Fruit fly (Drosophila melanogaster) whole organism, embryonic: Measurements from ENCODE around the gene Argk1.
A peak's percentile ranks its signal among the peaks of the same experiment; 100 is the strongest.

Experiments used
- Atf3 ChIP-seq: fragments of 200-800 bp; sonication (Bioruptor generic); optimal IDR thresholded peaks from 3 replicates; lab custom pipeline; 2016; ENCODE audit warnings: missing biosample characterization, missing genetic modification characterization
- CG10431 ChIP-seq: fragments of 200-800 bp; sonication (Bioruptor generic); optimal IDR thresholded peaks from 3 replicates; lab custom pipeline; 2018; ENCODE audit warnings: missing biosample characterization, mild to moderate bottlenecking, missing genetic modification characterization
- CG12219 ChIP-seq: fragments of 200-800 bp; sonication (Bioruptor generic); optimal IDR thresholded peaks from 3 replicates; lab custom pipeline; 2018; ENCODE audit warnings: missing biosample characterization, mild to moderate bottlenecking, missing genetic modification characterization
- CG12391 ChIP-seq: fragments of 200-800 bp; sonication (Bioruptor generic); optimal IDR thresholded peaks from 3 replicates; lab custom pipeline; 2018; ENCODE audit warnings: missing biosample characterization, mild to moderate bottlenecking, missing genetic modification characterization, moderate library complexity
- CG14441 ChIP-seq: fragments of 200-800 bp; sonication (Bioruptor generic); IDR thresholded peaks from 2 replicates; pipeline ENCODE4 v1.3.6; 2022; ENCODE audit warnings: missing biosample characterization, missing genetic modification characterization
- CG14667 ChIP-seq: fragments of 200-800 bp; sonication (Bioruptor generic); IDR thresholded peaks from 2 replicates; pipeline ENCODE4 v1.3.6; 2022; ENCODE audit warnings: missing biosample characterization, missing genetic modification characterization
- CG14965 ChIP-seq: fragments of 200-800 bp; sonication (Bioruptor generic); optimal IDR thresholded peaks from 2 replicates; lab custom pipeline; 2016; ENCODE audit warnings: missing biosample characterization, missing genetic modification characterization, borderline replicate concordance
- CG1602 ChIP-seq: fragments of 200-800 bp; sonication (Bioruptor generic); optimal IDR thresholded peaks from 3 replicates; lab custom pipeline; 2016; ENCODE audit warnings: missing biosample characterization, missing genetic modification characterization
- CG1647 ChIP-seq: fragments of 200-800 bp; sonication (Bioruptor generic); optimal IDR thresholded peaks from 3 replicates; lab custom pipeline; 2016; ENCODE audit warnings: missing biosample characterization, missing genetic modification characterization
- CG16779 ChIP-seq: fragments of 200-800 bp; sonication (Bioruptor generic); IDR thresholded peaks from 2 replicates; pipeline ENCODE4 v1.3.6; 2022; ENCODE audit warnings: missing biosample characterization, missing genetic modification characterization
- CG17612 ChIP-seq: fragments of 200-800 bp; sonication (Bioruptor generic); IDR thresholded peaks from 2 replicates; pipeline ENCODE4 v1.3.6; 2022; ENCODE audit warnings: missing biosample characterization, missing genetic modification characterization
- CG17802 ChIP-seq: fragments of 200-800 bp; sonication (Bioruptor generic); optimal IDR thresholded peaks from 2 replicates; lab custom pipeline; 2018; ENCODE audit warnings: missing biosample characterization, mild to moderate bottlenecking, missing genetic modification characterization, moderate library complexity
- CG17829 ChIP-seq: fragments of 200-800 bp; optimal IDR thresholded peaks from 2 replicates; lab custom pipeline; 2019; ENCODE audit warnings: missing biosample characterization, mild to moderate bottlenecking, missing genetic modification characterization, moderate library complexity
- CG18599 ChIP-seq: fragments of 200-800 bp; sonication (Bioruptor generic); optimal IDR thresholded peaks from 3 replicates; lab custom pipeline; 2017; ENCODE audit warnings: missing biosample characterization, missing genetic modification characterization, mild to moderate bottlenecking, moderate library complexity, missing genetic modification reagents
- CG30403 ChIP-seq: fragments of 200-800 bp; sonication (Bioruptor generic); optimal IDR thresholded peaks from 3 replicates; lab custom pipeline; 2016; ENCODE audit warnings: missing biosample characterization, missing genetic modification characterization
- CG33557 ChIP-seq: fragments of 200-800 bp; sonication (Bioruptor generic); optimal IDR thresholded peaks from 2 replicates; lab custom pipeline; 2019; ENCODE audit warnings: missing biosample characterization, mild to moderate bottlenecking, missing genetic modification characterization, moderate library complexity
- CG4424 ChIP-seq: fragments of 200-800 bp; sonication (Bioruptor generic); optimal IDR thresholded peaks from 3 replicates; lab custom pipeline; 2016; ENCODE audit warnings: missing biosample characterization, missing genetic modification characterization
- CG6683 ChIP-seq: fragments of 200-800 bp; sonication (Bioruptor generic); optimal IDR thresholded peaks from 2 replicates; lab custom pipeline; 2017; ENCODE audit warnings: missing biosample characterization, mild to moderate bottlenecking, missing genetic modification characterization, missing genetic modification reagents
- CG6791 ChIP-seq: fragments of 200-800 bp; sonication (Bioruptor generic); IDR thresholded peaks from 3 replicates; pipeline ENCODE4 v1.3.6; 2022; ENCODE audit warnings: missing biosample characterization, missing genetic modification characterization; ENCODE audit not compliant: partially characterized antibody
- CG7786 ChIP-seq: fragments of 200-800 bp; sonication (Bioruptor generic); optimal IDR thresholded peaks from 2 replicates; lab custom pipeline; 2016; ENCODE audit warnings: missing biosample characterization, missing genetic modification characterization
- CG7839 ChIP-seq: fragments of 200-800 bp; sonication (Bioruptor generic); optimal IDR thresholded peaks from 3 replicates; lab custom pipeline; 2018; ENCODE audit warnings: missing biosample characterization, mild to moderate bottlenecking, missing genetic modification characterization, moderate library complexity
- CG8290 ChIP-seq, 3 experiments: fragments of 200-800 bp; sonication (Bioruptor generic); optimal IDR thresholded peaks; 2 replicates each; lab custom pipeline; 2016 to 2019; ENCODE audit warnings: missing biosample characterization in 3 of 3, missing genetic modification characterization in 3 of 3, mild to moderate bottlenecking in 2 of 3, moderate library complexity in 1 of 3
- CG8765 ChIP-seq: fragments of 200-800 bp; sonication (Bioruptor generic); IDR thresholded peaks from 2 replicates; pipeline ENCODE4 v1.3.6; 2022; ENCODE audit warnings: missing biosample characterization, missing genetic modification characterization
- CG8944 ChIP-seq: fragments of 200-800 bp; sonication (Bioruptor generic); optimal IDR thresholded peaks from 3 replicates; lab custom pipeline; 2016; ENCODE audit warnings: missing biosample characterization, missing genetic modification characterization
- Camta ChIP-seq: fragments of 200-800 bp; sonication (Bioruptor generic); optimal IDR thresholded peaks from 2 replicates; lab custom pipeline; 2016; ENCODE audit warnings: missing biosample characterization, missing genetic modification characterization
- CkIIα-i1 ChIP-seq: fragments of 200-800 bp; sonication (Bioruptor generic); IDR thresholded peaks from 2 replicates; pipeline ENCODE4 v1.3.6; 2022; ENCODE audit warnings: missing biosample characterization, missing genetic modification characterization
- Dfd ChIP-seq, 2 experiments: fragments of >200 bp; optimal IDR thresholded peaks; 2 replicates each; lab custom pipeline; 2017; ENCODE audit warnings: missing biosample characterization in 2 of 2, missing genetic modification characterization in 2 of 2
- Gsc ChIP-seq: fragments of 200-800 bp; sonication (Bioruptor generic); IDR thresholded peaks from 2 replicates; pipeline ENCODE4 v1.3.6; 2022; ENCODE audit warnings: missing biosample characterization, missing genetic modification characterization
- HLH54F ChIP-seq: fragments of 200-800 bp; sonication (Bioruptor generic); optimal IDR thresholded peaks from 3 replicates; lab custom pipeline; 2016; ENCODE audit warnings: missing biosample characterization, missing genetic modification characterization
- Hey ChIP-seq: fragments of 200-800 bp; sonication (Bioruptor generic); optimal IDR thresholded peaks from 3 replicates; lab custom pipeline; 2018; ENCODE audit warnings: missing biosample characterization, mild to moderate bottlenecking, missing genetic modification characterization
- MESR4 ChIP-seq: fragments of 200-800 bp; sonication (Bioruptor generic); optimal IDR thresholded peaks from 2 replicates; lab custom pipeline; 2018; ENCODE audit warnings: missing biosample characterization, mild to moderate bottlenecking, missing genetic modification characterization, moderate library complexity
- Max ChIP-seq: fragments of 200-800 bp; sonication (Bioruptor generic); optimal IDR thresholded peaks from 2 replicates; lab custom pipeline; 2016; ENCODE audit warnings: missing biosample characterization, mild to moderate bottlenecking, missing genetic modification characterization
- Neu2 ChIP-seq: fragments of 200-800 bp; sonication (Bioruptor generic); optimal IDR thresholded peaks from 3 replicates; lab custom pipeline; 2016; ENCODE audit warnings: missing biosample characterization, missing genetic modification characterization, borderline replicate concordance
- Sin3A ChIP-seq: fragments of >200 bp; optimal IDR thresholded peaks from 2 replicates; lab custom pipeline; 2018
- YL-1 ChIP-seq: fragments of 200-800 bp; sonication (Bioruptor generic); optimal IDR thresholded peaks from 3 replicates; lab custom pipeline; 2017; ENCODE audit warnings: missing biosample characterization, mild to moderate bottlenecking, missing genetic modification characterization
- amos ChIP-seq: fragments of 200-800 bp; sonication (Bioruptor generic); IDR thresholded peaks from 2 replicates; pipeline ENCODE4 v1.3.6; 2022; ENCODE audit warnings: missing biosample characterization, missing genetic modification characterization; ENCODE audit not compliant: partially characterized antibody
- chif ChIP-seq, 2 experiments: fragments of 200-800 bp; sonication (Bioruptor generic); optimal IDR thresholded peaks; 3 replicates each; lab custom pipeline; 2016; ENCODE audit warnings: missing biosample characterization in 2 of 2, missing genetic modification characterization in 2 of 2
- dati ChIP-seq: fragments of 200-800 bp; sonication (Bioruptor generic); IDR thresholded peaks from 2 replicates; pipeline ENCODE4 v1.3.6; 2022; ENCODE audit warnings: missing biosample characterization, missing genetic modification characterization
- gce ChIP-seq: fragments of 200-800 bp; sonication (Bioruptor generic); IDR thresholded peaks from 3 replicates; pipeline ENCODE4 v1.3.6; 2022; ENCODE audit warnings: missing biosample characterization, missing genetic modification characterization
- grn ChIP-seq: fragments of 200-800 bp; sonication (Bioruptor generic); optimal IDR thresholded peaks from 3 replicates; lab custom pipeline; 2017; ENCODE audit warnings: missing biosample characterization, missing genetic modification characterization
- gro ChIP-seq: fragments of 200-800 bp; sonication (Bioruptor generic); optimal IDR thresholded peaks from 2 replicates; lab custom pipeline; 2016; ENCODE audit warnings: missing biosample characterization, missing genetic modification characterization
- gsb-n ChIP-seq: fragments of 200-800 bp; sonication (Bioruptor generic); optimal IDR thresholded peaks from 3 replicates; lab custom pipeline; 2018; ENCODE audit warnings: missing biosample characterization, mild to moderate bottlenecking, missing genetic modification characterization
- h ChIP-seq: fragments of >200 bp; optimal IDR thresholded peaks from 2 replicates; lab custom pipeline; 2017
- hth ChIP-seq: fragments of >200 bp; optimal IDR thresholded peaks from 2 replicates; lab custom pipeline; 2017; ENCODE audit warnings: inconsistent platforms
- klu ChIP-seq: fragments of 200-800 bp; sonication (Bioruptor generic); IDR thresholded peaks from 2 replicates; pipeline ENCODE4 v1.3.6; 2022; ENCODE audit warnings: missing biosample characterization, missing genetic modification characterization
- org-1 ChIP-seq: fragments of 200-800 bp; sonication (Bioruptor generic); optimal IDR thresholded peaks from 2 replicates; lab custom pipeline; 2017; ENCODE audit warnings: missing biosample characterization, missing genetic modification characterization
- pfk ChIP-seq: fragments of 200-800 bp; sonication (Bioruptor generic); optimal IDR thresholded peaks from 2 replicates; lab custom pipeline; 2018; ENCODE audit warnings: missing biosample characterization, mild to moderate bottlenecking, missing genetic modification characterization, moderate library complexity
- sna ChIP-seq: fragments of 200-800 bp; sonication (Bioruptor generic); IDR thresholded peaks from 2 replicates; pipeline ENCODE4 v1.3.6; 2022; ENCODE audit warnings: missing biosample characterization, missing genetic modification characterization; ENCODE audit not compliant: partially characterized antibody
- toy ChIP-seq: fragments of 200-800 bp; sonication (Bioruptor generic); IDR thresholded peaks from 2 replicates; pipeline ENCODE4 v1.3.6; 2022; ENCODE audit warnings: missing biosample characterization, missing genetic modification characterization
- zfh1 ChIP-seq: fragments of 200-800 bp; sonication (Bioruptor generic); IDR thresholded peaks from 3 replicates; pipeline ENCODE4 v1.3.6; 2022; ENCODE audit warnings: missing biosample characterization, missing genetic modification characterization

Argk1 gene

DNA sequence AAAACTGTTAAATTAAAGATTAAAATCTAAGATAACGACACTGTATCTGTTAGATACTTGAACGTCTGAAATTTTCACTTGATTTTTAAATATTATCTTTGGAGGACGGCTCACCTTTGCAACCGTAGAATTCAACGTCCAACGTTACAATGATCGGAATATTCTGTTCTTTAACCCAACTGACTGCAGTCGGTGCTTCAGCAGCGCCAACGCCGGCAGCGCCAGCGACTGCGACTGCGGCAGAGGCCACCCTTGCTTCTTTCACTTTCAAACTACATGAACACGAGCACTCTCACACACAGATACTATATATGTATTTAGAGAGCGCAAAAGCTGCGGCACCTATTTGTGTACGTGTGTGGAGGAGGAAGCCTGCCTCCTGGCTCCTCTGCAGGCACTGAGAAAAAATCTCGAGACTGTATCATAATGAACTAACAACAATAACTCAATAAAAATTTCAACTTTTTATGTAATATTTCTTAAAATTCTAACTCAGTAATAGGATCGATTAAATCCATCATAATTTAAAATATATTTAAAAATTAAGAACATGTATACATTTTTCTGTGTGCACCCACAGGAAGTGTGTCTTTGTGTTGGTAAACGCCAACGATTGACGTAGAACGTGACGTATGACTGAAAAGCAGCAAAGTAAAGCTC is 8.3 kb downstream of the Argk1 start (continued):
- TF ChIP-seq klu (GFP tag; lab: Robert Waterston, UW), result peak; percentile 84
- TF ChIP-seq dati (GFP tag; lab: Robert Waterston, UW), result peak; percentile 54
- TF ChIP-seq h, result no peak
- peak; percentile 3 for TF ChIP-seq CG7786 (GFP tag; lab: Kevin White, UChicago)
- peak; percentile 87 for TF ChIP-seq CG14667
- peak; percentile 79 for TF ChIP-seq CG14441
- peak; percentile 80 for TF ChIP-seq CG33557
- TF ChIP-seq amos (GFP tag; lab: Robert Waterston, UW), result no peak
- TF ChIP-seq Dfd (GFP tag; optimal IDR thresholded peaks at IDR 0.05; lab: Kevin White, UChicago), result no peak
- TF ChIP-seq CG17802 (tag; lab: Kevin White, UChicago), result peak; percentile 61
- peak; percentile 75; the same call in 1 of the 2 replicates for TF ChIP-seq toy (GFP tag; lab: Robert Waterston, UW)
- TF ChIP-seq Hey (tag; lab: Kevin White, UChicago), result peak; percentile 44
- no peak for TF ChIP-seq Neu2 (GFP tag; lab: Kevin White, UChicago)
- TF ChIP-seq grn (GFP tag; lab: Kevin White, UChicago), result peak; percentile 7
- peak; percentile 51 for TF ChIP-seq CG8944 (GFP tag; lab: Kevin White, UChicago)
- TF ChIP-seq gsb-n (tag; lab: Kevin White, UChicago), result peak; percentile 88
- TF ChIP-seq CG8290 (GFP tag; optimal IDR thresholded peaks at IDR 0.05; lab: Kevin White, UChicago), result peak; percentile 57
- TF ChIP-seq CG8290 (tag; optimal IDR thresholded peaks at IDR 0.05; lab: Kevin White, UChicago), result peak in 1 of 2 experiments; percentile 36
- TF ChIP-seq CG12219 (GFP tag; lab: Kevin White, UChicago), result peak; percentile 74
- TF ChIP-seq CG6791 (GFP tag; lab: Robert Waterston, UW), result no peak
- TF ChIP-seq Max (GFP tag; lab: Kevin White, UChicago), result peak; percentile 80
- TF ChIP-seq YL-1, result peak; percentile 73
- peak; percentile 89 for TF ChIP-seq org-1
- TF ChIP-seq Camta, result peak; percentile 53
- TF ChIP-seq Atf3, result no peak
- no peak for TF ChIP-seq hth (lab: Kevin White, UChicago)
- TF ChIP-seq CG30403 (GFP tag; lab: Kevin White, UChicago), result peak; percentile 93
- peak; percentile 2 for TF ChIP-seq pfk (GFP tag; lab: Kevin White, UChicago)
- TF ChIP-seq CG1602 (GFP tag; lab: Kevin White, UChicago), result peak; percentile 88
- TF ChIP-seq gce (GFP tag; lab: Robert Waterston, UW), result peak; percentile 80; the same call in 2 of the 3 replicates
- peak; percentile 25 for TF ChIP-seq MESR4 (GFP tag; lab: Kevin White, UChicago)
- peak; percentile 93 for TF ChIP-seq CG17829 (tag; lab: Kevin White, UChicago)
- TF ChIP-seq CG14965 (GFP tag; lab: Kevin White, UChicago), result no peak
- TF ChIP-seq CG7839 (tag; lab: Kevin White, UChicago), result peak; percentile 95
- peak; percentile 66 for TF ChIP-seq CG17612 (GFP tag; lab: Robert Waterston, UW)
- peak; percentile 57 to 60 for TF ChIP-seq chif (GFP tag; optimal IDR thresholded peaks at IDR 0.05; lab: Kevin White, UChicago)
- TF ChIP-seq CG6683 (GFP tag; lab: Kevin White, UChicago), result peak; percentile 89
- peak; percentile 90 for TF ChIP-seq CG4424 (GFP tag; lab: Kevin White, UChicago)
- TF ChIP-seq Sin3A (lab: Kevin White, UChicago), result no peak
- peak; percentile 98 for TF ChIP-seq CG18599 (GFP tag; lab: Kevin White, UChicago)
- peak; percentile 86 for TF ChIP-seq zfh1 (GFP tag; lab: Robert Waterston, UW)
- 0 out of 2 replicates have a peak, but pooled peaks have one; percentile 66 for TF ChIP-seq CG16779 (GFP tag; lab: Robert Waterston, UW)
- no peak for TF ChIP-seq CkIIα-i1
- no peak for TF ChIP-seq sna
- peak; percentile 78 for TF ChIP-seq CG10431 (GFP tag; lab: Kevin White, UChicago)
- TF ChIP-seq gro, result peak; percentile 59
- peak; percentile 73 for TF ChIP-seq Gsc (GFP tag; lab: Robert Waterston, UW)
- TF ChIP-seq CG12391 (tag; lab: Kevin White, UChicago), result peak; percentile 95
- TF ChIP-seq HLH54F (GFP tag; lab: Kevin White, UChicago), result peak; percentile 47
- peak; percentile 74 for TF ChIP-seq CG1647
- TF ChIP-seq CG8765 (GFP tag; lab: Robert Waterston, UW), result peak; percentile 72
